Worm (Caenorhabditis elegans) whole organism, L3 larva: ENCODE data around the gene cest-6.

ENCODE experiments used
- ama-1 ChIP-seq: fragments of 150-350 bp; optimal IDR thresholded peaks from 2 replicates; lab custom pipeline; 2018
- ceh-82 ChIP-seq: fragments of 150-350 bp; optimal IDR thresholded peaks from 2 replicates; lab custom pipeline; 2014; ENCODE audit warnings: missing biosample characterization, missing genetic modification characterization
- daf-12 ChIP-seq: fragments of 150-350 bp; optimal IDR thresholded peaks from 2 replicates; lab custom pipeline; 2014; ENCODE audit warnings: missing biosample characterization, missing genetic modification reagents, missing genetic modification characterization
- egl-27 ChIP-seq: sonication (generic microtip); optimal IDR thresholded peaks from 4 replicates; lab custom pipeline; 2017; ENCODE audit warnings: missing biosample characterization, missing genetic modification reagents, missing genetic modification characterization
- fos-1 ChIP-seq: fragments of 150-350 bp; optimal IDR thresholded peaks from 2 replicates; lab custom pipeline; 2014; ENCODE audit warnings: missing biosample characterization, missing genetic modification characterization
- mml-1 ChIP-seq: fragments of 150-350 bp; sonication (generic microtip); optimal IDR thresholded peaks from 3 replicates; lab custom pipeline; 2014; ENCODE audit warnings: missing biosample characterization, missing genetic modification characterization
- nhr-11 ChIP-seq: fragments of 150-350 bp; optimal IDR thresholded peaks from 2 replicates; lab custom pipeline; 2014; ENCODE audit warnings: missing biosample characterization, missing genetic modification characterization
- nhr-237 ChIP-seq: fragments of 150-350 bp; optimal IDR thresholded peaks from 2 replicates; lab custom pipeline; 2014; ENCODE audit warnings: missing biosample characterization, missing genetic modification characterization
- nhr-25 ChIP-seq: sonication (generic microtip); optimal IDR thresholded peaks from 2 replicates; lab custom pipeline; 2017; ENCODE audit warnings: missing biosample characterization, missing genetic modification characterization
- nhr-76 ChIP-seq: fragments of 150-350 bp; sonication (generic microtip); optimal IDR thresholded peaks from 5 replicates; lab custom pipeline; 2014; ENCODE audit warnings: missing biosample characterization, missing genetic modification characterization
- unc-39 ChIP-seq: sonication (generic microtip); optimal IDR thresholded peaks from 4 replicates; lab custom pipeline; 2017; ENCODE audit warnings: missing biosample characterization, missing genetic modification characterization

DNA sequence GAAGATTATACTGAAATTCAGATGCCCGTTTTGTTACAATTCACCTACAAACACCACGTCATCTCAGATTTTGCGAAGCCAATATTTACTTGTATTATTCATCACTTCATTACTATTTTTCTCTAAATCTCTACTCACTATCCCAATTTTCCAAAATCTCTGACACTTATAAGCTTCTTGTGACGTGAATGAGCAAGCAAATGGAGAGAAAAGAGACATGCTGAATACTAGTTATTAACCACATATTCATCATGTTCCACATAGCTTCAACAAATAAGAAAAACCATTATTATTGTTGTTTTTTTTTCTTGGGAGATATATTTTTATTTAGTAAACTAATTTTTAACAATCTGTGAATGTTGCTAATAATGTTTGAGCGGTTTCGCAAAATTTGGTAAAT, 22.9 kb upstream of the cest-6 start:
- TF ChIP-seq unc-39 (tag; lab: Kevin White, UChicago) = no peak
- no peak for TF ChIP-seq fos-1 (tag; lab: Kevin White, UChicago)
- no peak for TF ChIP-seq ceh-82 (tag; lab: Kevin White, UChicago)
- no peak for TF ChIP-seq nhr-11 (tag; lab: Kevin White, UChicago)
- no peak for TF ChIP-seq ama-1 (lab: Kevin White, UChicago)
- TF ChIP-seq egl-27 (tag; lab: Kevin White, UChicago) = no peak
- TF ChIP-seq nhr-25 (tag; lab: Kevin White, UChicago) = no peak
- TF ChIP-seq nhr-76 = no peak
- no peak for TF ChIP-seq daf-12 (tag; lab: Kevin White, UChicago)
- TF ChIP-seq nhr-237 (tag; lab: Kevin White, UChicago) = no peak
- TF ChIP-seq mml-1 (tag; lab: Kevin White, UChicago) = no peak
